Worm (Caenorhabditis elegans) whole organism, L3 larva: Measurements from ENCODE around the gene rars-2.

ENCODE experiments used
- ama-1 ChIP-seq: fragments of 150-350 bp; optimal IDR thresholded peaks from 2 replicates; lab custom pipeline; 2018
- jun-1 ChIP-seq: fragments of 150-350 bp; optimal IDR thresholded peaks from 2 replicates; lab custom pipeline; 2014; ENCODE audit warnings: missing biosample characterization, missing genetic modification reagents, missing genetic modification characterization
- nhr-12 ChIP-seq: fragments of 150-350 bp; optimal IDR thresholded peaks from 2 replicates; lab custom pipeline; 2014; ENCODE audit warnings: missing biosample characterization, missing genetic modification characterization
- nhr-77 ChIP-seq: fragments of 150-350 bp; optimal IDR thresholded peaks from 2 replicates; lab custom pipeline; 2014; ENCODE audit warnings: missing biosample characterization, missing genetic modification characterization
- pha-4 ChIP-seq: fragments of 150-350 bp; optimal IDR thresholded peaks from 2 replicates; lab custom pipeline; 2014; ENCODE audit warnings: missing biosample characterization, missing genetic modification reagents, missing genetic modification characterization
- ztf-11 ChIP-seq: fragments of 150-350 bp; optimal IDR thresholded peaks from 2 replicates; lab custom pipeline; 2014; ENCODE audit warnings: missing biosample characterization, missing genetic modification characterization
- ztf-4 ChIP-seq: fragments of 150-350 bp; optimal IDR thresholded peaks from 2 replicates; lab custom pipeline; 2014; ENCODE audit warnings: missing biosample characterization, missing genetic modification characterization

ce11 chrII:6113842-6114441 lies 11.4 kb upstream of the rars-2 start:
- TF ChIP-seq nhr-12 (tag; lab: Kevin White, UChicago) (no peak), ama-1 (lab: Kevin White, UChicago) (no peak), ztf-11 (tag; lab: Kevin White, UChicago) (no peak), nhr-77 (tag; lab: Kevin White, UChicago) (no peak), ztf-4 (tag; lab: Kevin White, UChicago) (no peak), pha-4 (tag; lab: Kevin White, UChicago) (no peak), jun-1 (tag; lab: Kevin White, UChicago) (no peak)
